Worm (Caenorhabditis elegans) whole organism, L2 larva: ENCODE measurements around the gene C10G8.3.

Experiments
- C34F6.9 ChIP-seq: fragments of 150-350 bp; optimal IDR thresholded peaks from 2 replicates; lab custom pipeline; 2014; ENCODE audit warnings: missing biosample characterization, missing genetic modification characterization
- F13H6.1 ChIP-seq: sonication (generic microtip); optimal IDR thresholded peaks from 2 replicates; lab custom pipeline; 2016; ENCODE audit warnings: missing genetic modification characterization, missing compliant biosample characterization
- R02D3.7 ChIP-seq: fragments of 150-350 bp; optimal IDR thresholded peaks from 2 replicates; lab custom pipeline; 2014; ENCODE audit warnings: missing biosample characterization, missing genetic modification characterization
- Y55F3AM.14 ChIP-seq: fragments of 200-800 bp; sonication (Bioruptor generic); optimal IDR thresholded peaks from 2 replicates; lab custom pipeline; 2018; ENCODE audit warnings: mild to moderate bottlenecking, missing genetic modification characterization, missing compliant biosample characterization
- ZK546.5 ChIP-seq: sonication (generic microtip); optimal IDR thresholded peaks from 2 replicates; lab custom pipeline; 2017; ENCODE audit warnings: missing biosample characterization, missing genetic modification characterization
- alr-1 ChIP-seq: fragments of 150-350 bp; optimal IDR thresholded peaks from 2 replicates; lab custom pipeline; 2014; ENCODE audit warnings: missing biosample characterization, missing genetic modification characterization
- blmp-1 ChIP-seq: sonication (generic microtip); optimal IDR thresholded peaks from 2 replicates; lab custom pipeline; 2017; ENCODE audit warnings: missing genetic modification characterization, mild to moderate bottlenecking, missing compliant biosample characterization, antibody characterized with exemption, moderate library complexity; ENCODE audit not compliant: insufficient read depth
- ceh-16 ChIP-seq: fragments of 150-350 bp; optimal IDR thresholded peaks from 2 replicates; lab custom pipeline; 2014; ENCODE audit warnings: missing biosample characterization, missing genetic modification characterization
- egl-27 ChIP-seq: sonication (generic microtip); optimal IDR thresholded peaks from 3 replicates; lab custom pipeline; 2017; ENCODE audit warnings: missing biosample characterization, missing genetic modification reagents, missing genetic modification characterization
- fos-1 ChIP-seq: fragments of 150-350 bp; optimal IDR thresholded peaks from 2 replicates; lab custom pipeline; 2014; ENCODE audit warnings: missing biosample characterization, missing genetic modification characterization
- gmeb-1 ChIP-seq: fragments of 150-350 bp; optimal IDR thresholded peaks from 2 replicates; lab custom pipeline; 2014; ENCODE audit warnings: missing biosample characterization, missing genetic modification characterization
- lin-13 ChIP-seq: fragments of 150-350 bp; optimal IDR thresholded peaks from 2 replicates; lab custom pipeline; 2014; ENCODE audit warnings: missing biosample characterization, missing genetic modification reagents, missing genetic modification characterization
- lsy-2 ChIP-seq, 2 experiments: fragments of 150-350 bp in 1 of 2; sonication (generic microtip) in 1 of 2; optimal IDR thresholded peaks; 2 replicates each; lab custom pipeline; 2014 to 2017; ENCODE audit warnings: missing biosample characterization in 2 of 2, missing genetic modification characterization in 2 of 2
- mab-5 ChIP-seq: fragments of 150-350 bp; optimal IDR thresholded peaks from 2 replicates; lab custom pipeline; 2014; ENCODE audit warnings: missing biosample characterization, missing genetic modification characterization
- nhr-11 ChIP-seq: fragments of 150-350 bp; optimal IDR thresholded peaks from 2 replicates; lab custom pipeline; 2014; ENCODE audit warnings: missing biosample characterization, missing genetic modification characterization
- nhr-12 ChIP-seq: fragments of 150-350 bp; optimal IDR thresholded peaks from 2 replicates; lab custom pipeline; 2014; ENCODE audit warnings: missing biosample characterization, missing genetic modification characterization
- nhr-129 ChIP-seq: fragments of 150-350 bp; optimal IDR thresholded peaks from 2 replicates; lab custom pipeline; 2014; ENCODE audit warnings: missing biosample characterization, missing genetic modification characterization
- nhr-21 ChIP-seq: fragments of 150-350 bp; optimal IDR thresholded peaks from 2 replicates; lab custom pipeline; 2014; ENCODE audit warnings: missing biosample characterization, missing genetic modification characterization
- nhr-23 ChIP-seq: fragments of 150-350 bp; optimal IDR thresholded peaks from 2 replicates; lab custom pipeline; 2014; ENCODE audit warnings: missing biosample characterization, missing genetic modification reagents, missing genetic modification characterization
- nhr-237 ChIP-seq: fragments of 150-350 bp; optimal IDR thresholded peaks from 2 replicates; lab custom pipeline; 2014; ENCODE audit warnings: missing biosample characterization, missing genetic modification characterization
- nhr-25 ChIP-seq: fragments of 150-350 bp; sonication (generic microtip); optimal IDR thresholded peaks from 3 replicates; lab custom pipeline; 2014; ENCODE audit warnings: missing biosample characterization, missing genetic modification characterization
- nhr-6 ChIP-seq: fragments of 150-350 bp; optimal IDR thresholded peaks from 2 replicates; lab custom pipeline; 2014; ENCODE audit warnings: missing biosample characterization, missing genetic modification characterization
- nhr-77 ChIP-seq: fragments of 150-350 bp; optimal IDR thresholded peaks from 2 replicates; lab custom pipeline; 2014; ENCODE audit warnings: missing biosample characterization, missing genetic modification characterization
- peb-1 ChIP-seq: fragments of 150-350 bp; optimal IDR thresholded peaks from 2 replicates; lab custom pipeline; 2014; ENCODE audit warnings: missing biosample characterization, missing genetic modification characterization
- sem-4 ChIP-seq: fragments of 150-350 bp; optimal IDR thresholded peaks from 2 replicates; lab custom pipeline; 2014; ENCODE audit warnings: missing biosample characterization, missing genetic modification reagents, missing genetic modification characterization
- skn-1 ChIP-seq: sonication (generic microtip); optimal IDR thresholded peaks from 2 replicates; lab custom pipeline; 2017; ENCODE audit warnings: missing biosample characterization, missing genetic modification characterization
- sma-3 ChIP-seq: sonication (generic microtip); optimal IDR thresholded peaks from 2 replicates; lab custom pipeline; 2016; ENCODE audit warnings: missing genetic modification reagents, missing genetic modification characterization, missing compliant biosample characterization
- sma-9 ChIP-seq, 2 experiments: fragments of 150-350 bp in 1 of 2; sonication (generic microtip) in 1 of 2; optimal IDR thresholded peaks; 2 replicates each; lab custom pipeline; 2014 to 2016; ENCODE audit warnings: missing genetic modification characterization in 2 of 2, mild to moderate bottlenecking in 1 of 2, missing biosample characterization in 1 of 2, missing compliant biosample characterization in 1 of 2, missing genetic modification reagents in 1 of 2, moderate library complexity in 1 of 2
- snpc-4 ChIP-seq: fragments of 150-350 bp; optimal IDR thresholded peaks from 2 replicates; lab custom pipeline; 2014; ENCODE audit warnings: missing biosample characterization, missing genetic modification characterization
- unc-39 ChIP-seq: fragments of 150-350 bp; optimal IDR thresholded peaks from 2 replicates; lab custom pipeline; 2014; ENCODE audit warnings: missing biosample characterization, missing genetic modification characterization
- unc-62 ChIP-seq: fragments of 150-350 bp; optimal IDR thresholded peaks from 2 replicates; lab custom pipeline; 2014; ENCODE audit warnings: missing biosample characterization, missing genetic modification reagents, missing genetic modification characterization
- zag-1 ChIP-seq: fragments of 150-350 bp; optimal IDR thresholded peaks from 2 replicates; lab custom pipeline; 2014; ENCODE audit warnings: missing biosample characterization, missing genetic modification characterization
- ztf-4 ChIP-seq: fragments of 150-350 bp; optimal IDR thresholded peaks from 2 replicates; lab custom pipeline; 2014; ENCODE audit warnings: missing biosample characterization, missing genetic modification characterization

The C10G8.3 gene

DNA sequence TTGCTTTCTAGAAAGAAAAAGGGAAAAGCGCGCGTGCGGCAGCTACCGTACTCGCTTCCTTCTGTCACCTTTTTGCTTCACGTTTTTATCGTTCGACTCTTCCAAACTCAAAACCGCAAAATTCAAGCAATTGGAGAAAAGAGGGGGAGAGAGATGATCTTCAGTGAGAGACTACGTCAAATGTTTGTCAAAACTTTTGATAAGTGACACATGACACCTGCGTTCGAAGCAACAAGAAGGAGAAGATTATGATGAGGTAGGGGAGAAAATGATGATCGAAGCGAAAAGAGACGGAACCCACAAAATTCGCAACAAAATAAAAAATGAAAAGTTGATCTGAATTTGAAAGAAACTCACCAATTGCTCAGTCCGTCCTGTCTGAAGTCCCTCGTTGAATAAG, 5.8 kb downstream of the C10G8.3 start:
- TF ChIP-seq peb-1 (tag; lab: Kevin White, UChicago) (no peak), ZK546.5 (tag; lab: Kevin White, UChicago) (no peak), nhr-77 (tag; lab: Kevin White, UChicago) (no peak), R02D3.7 (tag; lab: Kevin White, UChicago) (no peak), sma-9 (GFP tag; optimal IDR thresholded peaks at IDR 0.05; lab: Kevin White, UChicago) (no peak), sma-9 (tag; optimal IDR thresholded peaks at IDR 0.05; lab: Kevin White, UChicago) (no peak), sma-3 (GFP tag; lab: Kevin White, UChicago) (no peak), blmp-1 (tag; lab: Kevin White, UChicago) (no peak)

DNA sequence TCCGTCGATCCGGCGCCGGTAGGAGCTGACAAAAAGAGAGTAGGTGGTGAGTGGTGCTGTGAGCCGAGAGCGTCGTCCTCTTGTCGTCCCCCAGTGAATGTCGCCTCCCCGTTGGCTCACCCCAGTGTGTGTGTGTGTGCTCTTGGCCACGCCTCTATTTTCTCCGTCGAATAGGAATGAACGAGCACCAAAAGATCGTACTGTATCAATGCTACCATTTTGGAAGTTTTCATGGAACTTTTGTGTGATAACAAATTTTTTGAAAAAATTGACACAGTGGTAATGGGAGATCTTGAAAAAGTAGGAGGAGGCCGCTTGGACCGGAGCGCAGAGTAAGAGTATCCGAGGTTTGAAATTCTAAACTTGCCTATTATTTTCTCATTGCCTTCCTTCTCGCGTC, 6.9 kb downstream of the C10G8.3 start, which contains the start of gene ceh-34:
ceh-34 (minus strand) TSS at position 101 of the 400 bp plus-strand sequence.
- no peak for TF ChIP-seq nhr-6
- TF ChIP-seq Y55F3AM.14 (GFP tag; lab: Kevin White, UChicago): no peak
- no peak for TF ChIP-seq peb-1 (tag; lab: Kevin White, UChicago)
- TF ChIP-seq nhr-21: no peak
- no peak for TF ChIP-seq nhr-23 (tag; lab: Kevin White, UChicago)
- no peak for TF ChIP-seq gmeb-1 (tag; lab: Kevin White, UChicago)
- TF ChIP-seq mab-5 (tag; lab: Kevin White, UChicago): no peak
- TF ChIP-seq unc-39: no peak

DNA sequence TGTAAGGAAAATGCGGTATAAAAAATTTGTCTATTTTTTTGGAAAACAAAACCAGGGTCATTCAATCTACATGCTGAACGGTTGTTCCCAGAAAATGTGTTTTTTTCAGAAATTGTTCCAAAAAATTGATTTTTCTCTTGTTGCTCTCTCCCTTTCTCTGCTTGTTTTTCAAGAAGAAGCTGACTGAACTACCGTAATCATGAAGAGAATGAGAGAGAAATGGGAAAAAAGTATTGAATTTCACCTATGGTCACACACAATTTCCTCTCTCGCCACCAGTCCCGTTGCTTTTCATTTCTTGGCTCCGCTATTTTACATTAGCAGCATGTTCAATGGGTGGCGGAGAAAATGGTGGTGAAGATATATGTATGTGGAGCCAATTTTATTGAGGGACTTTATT, 10.3 kb downstream of the C10G8.3 start:
- TF ChIP-seq nhr-237 (tag; lab: Kevin White, UChicago) (no peak), F13H6.1 (peak; percentile 35), lsy-2 (tag; optimal IDR thresholded peaks at IDR 0.05; lab: Kevin White, UChicago) (peak in 1 of 2 experiments; percentile 18), Y55F3AM.14 (GFP tag; lab: Kevin White, UChicago) (no peak), sem-4 (no peak)

DNA sequence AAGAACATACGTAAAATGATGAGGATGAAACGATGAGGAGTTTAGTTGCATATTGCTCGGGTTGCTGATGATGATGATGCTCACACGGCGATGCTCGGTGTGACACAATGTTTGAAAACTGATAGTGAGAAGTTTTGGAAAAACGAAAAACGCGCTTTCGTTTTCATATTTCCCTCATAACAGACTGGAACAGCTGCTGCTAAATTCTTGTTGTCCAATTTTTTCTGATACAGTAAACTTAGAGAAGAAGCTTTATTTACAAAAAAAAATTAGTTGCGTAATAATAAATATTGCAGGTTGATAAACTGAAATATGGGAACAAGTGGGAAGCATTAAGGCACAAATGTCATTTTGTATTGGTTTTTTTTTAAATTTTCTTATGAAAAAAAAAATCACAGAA, 12.0 kb downstream of the C10G8.3 start, which contains the start of gene ceh-33:
ceh-33 (minus strand) TSS at position 101 of the 400 bp plus-strand sequence.
- TF ChIP-seq ztf-4 (tag; lab: Kevin White, UChicago): no peak
- no peak for TF ChIP-seq ceh-16 (tag; lab: Kevin White, UChicago)
- TF ChIP-seq nhr-77 (tag; lab: Kevin White, UChicago): no peak
- no peak for TF ChIP-seq zag-1 (tag; lab: Kevin White, UChicago)
- no peak for TF ChIP-seq lin-13 (GFP tag; lab: Kevin White, UChicago)

DNA sequence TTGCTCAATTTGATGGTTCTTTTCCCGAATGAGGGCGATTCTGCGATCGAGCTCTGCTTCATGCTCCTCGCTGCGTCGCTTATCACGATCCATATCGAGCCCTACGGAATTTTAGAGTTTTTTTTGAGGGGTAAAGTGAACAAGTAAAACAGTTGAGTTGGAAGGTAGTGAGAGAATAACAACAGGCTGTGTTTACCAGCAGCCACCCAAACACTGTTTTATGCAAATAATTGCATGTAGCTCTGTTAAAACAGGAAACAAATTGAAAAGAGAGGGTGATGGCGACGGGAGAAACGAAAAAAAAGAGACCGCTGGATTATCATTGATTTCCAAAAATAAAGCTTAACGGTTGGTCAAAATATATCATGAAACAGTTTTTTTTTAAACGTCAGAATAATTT, 15.8 kb downstream of the C10G8.3 start, which contains the start of gene C10G8.8:
C10G8.8 (minus strand) TSS at position 101 of the 400 bp plus-strand sequence.
- TF ChIP-seq C34F6.9 (tag; lab: Kevin White, UChicago) (no peak), nhr-25 (tag; lab: Kevin White, UChicago) (no peak), ZK546.5 (tag; lab: Kevin White, UChicago) (no peak), gmeb-1 (tag; lab: Kevin White, UChicago) (no peak), sem-4 (no peak), nhr-11 (tag; lab: Kevin White, UChicago) (no peak), Y55F3AM.14 (GFP tag; lab: Kevin White, UChicago) (no peak), fos-1 (tag; lab: Kevin White, UChicago) (no peak), nhr-23 (tag; lab: Kevin White, UChicago) (no peak), nhr-12 (no peak), unc-39 (no peak), nhr-129 (no peak), nhr-21 (no peak), mab-5 (tag; lab: Kevin White, UChicago) (no peak), unc-62 (GFP tag; lab: Kevin White, UChicago) (no peak), blmp-1 (tag; lab: Kevin White, UChicago) (no peak), skn-1 (tag; lab: Kevin White, UChicago) (no peak), nhr-237 (tag; lab: Kevin White, UChicago) (no peak)
- TF ChIP-seq, all 48 proteins: peak for 0

DNA sequence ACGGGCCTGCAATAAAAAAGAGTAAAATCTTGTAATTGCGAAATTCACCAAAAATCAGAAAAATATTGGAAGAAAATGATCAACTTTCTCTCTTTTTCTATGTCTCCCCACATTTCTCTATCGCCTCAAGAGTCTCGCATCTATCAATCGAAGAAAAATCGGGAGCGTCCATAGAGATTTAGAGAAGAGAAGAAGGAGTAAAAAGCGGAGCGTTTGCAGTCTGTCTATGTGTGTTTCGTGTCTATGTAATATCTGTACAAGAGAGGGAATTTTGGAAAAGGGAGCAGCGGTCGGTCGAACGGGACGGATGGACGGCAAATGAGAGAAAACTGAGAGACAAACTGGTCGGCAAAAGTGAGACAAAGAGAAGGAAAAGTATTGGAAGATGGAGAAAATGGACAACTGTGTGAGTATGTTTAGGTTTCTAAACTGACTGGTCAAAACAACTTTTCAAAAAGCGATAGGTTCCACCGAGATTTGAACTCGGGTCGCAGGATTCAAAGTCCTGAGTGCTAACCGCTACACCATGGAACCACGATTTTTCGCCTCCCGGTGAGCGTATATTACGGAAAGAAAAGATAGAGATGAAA, 17.2 kb downstream of the C10G8.3 start:
- no peak for TF ChIP-seq alr-1 (tag; lab: Kevin White, UChicago)
- peak; percentile 17 for TF ChIP-seq nhr-129
- TF ChIP-seq C34F6.9 (tag; lab: Kevin White, UChicago): peak; percentile 42
- peak; percentile 72 for TF ChIP-seq F13H6.1
- peak; percentile 9 for TF ChIP-seq snpc-4 (tag; lab: Kevin White, UChicago)
- TF ChIP-seq nhr-21: peak; percentile 27
- peak; percentile 40 for TF ChIP-seq fos-1 (tag; lab: Kevin White, UChicago)
- TF ChIP-seq sma-3 (GFP tag; lab: Kevin White, UChicago): peak; percentile 54
- no peak for TF ChIP-seq egl-27 (tag; lab: Kevin White, UChicago)
- TF ChIP-seq mab-5 (tag; lab: Kevin White, UChicago): no peak
- peak; percentile 19 for TF ChIP-seq gmeb-1 (tag; lab: Kevin White, UChicago)
- no peak for TF ChIP-seq unc-39
